Worm (Caenorhabditis elegans): ENCODE results near the gene sysm-1.
A peak's percentile ranks its signal among the peaks of the same experiment; 100 is the strongest.

sysm-1 gene

DNA sequence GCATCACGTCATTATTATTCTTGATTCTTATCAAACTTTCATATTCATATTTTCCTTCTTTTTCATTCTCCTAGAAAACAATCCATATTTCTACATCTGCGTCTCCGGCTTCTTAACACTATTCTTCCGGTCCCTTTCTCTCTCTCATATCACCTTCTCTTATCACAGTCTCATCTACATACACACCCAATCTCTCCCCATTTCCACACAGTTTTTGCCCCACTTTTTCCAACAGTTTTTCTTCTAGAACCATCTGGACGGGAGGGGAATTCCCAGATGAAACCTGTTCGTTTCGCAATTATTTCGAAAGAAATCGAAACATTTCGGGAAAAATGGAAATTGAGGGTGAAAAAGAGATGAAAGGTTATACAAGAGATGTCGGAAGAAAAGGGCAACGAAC is 45.1 kb upstream of the sysm-1 start (continued):
- no peak for TF ChIP-seq daf-16 (GFP tag; optimal IDR thresholded peaks at IDR 0.05)
- peak; percentile 85 for TF ChIP-seq daf-16 (tag; optimal IDR thresholded peaks at IDR 0.05)
- no peak for TF ChIP-seq egl-27 (tag; optimal IDR thresholded peaks at IDR 0.05)
- TF ChIP-seq unc-130 (GFP tag; optimal IDR thresholded peaks at IDR 0.05), result no peak
- no peak for TF ChIP-seq F37D6.2 (tag; optimal IDR thresholded peaks at IDR 0.05)
- no peak for TF ChIP-seq fos-1 (tag; optimal IDR thresholded peaks at IDR 0.05)
- TF ChIP-seq Y48G9A.11 (GFP tag; IDR thresholded peaks at IDR 0.05), result no peak
- TF ChIP-seq mes-2 (tag; optimal IDR thresholded peaks at IDR 0.05; ENCODE audit: poor library complexity, severe bottlenecking), result peak; percentile 19
- TF ChIP-seq zfp-2 (tag; optimal IDR thresholded peaks at IDR 0.05), result no peak
- no peak for TF ChIP-seq skn-1 (tag; optimal IDR thresholded peaks at IDR 0.05)
- TF ChIP-seq rbr-2 (tag; optimal IDR thresholded peaks at IDR 0.05), result peak; percentile 27
- no peak for TF ChIP-seq F49E8.2 (tag; optimal IDR thresholded peaks at IDR 0.05; ENCODE audit: borderline replicate concordance)
- TF ChIP-seq pqm-1 (tag; optimal IDR thresholded peaks at IDR 0.05), result peak; percentile 82
- TF ChIP-seq ZK337.2 (GFP tag; IDR thresholded peaks at IDR 0.05), result no peak
- no peak for TF ChIP-seq ceh-20 (GFP tag; IDR thresholded peaks at IDR 0.05)
- TF ChIP-seq lir-3 (tag; optimal IDR thresholded peaks at IDR 0.05), result no peak
- TF ChIP-seq snpc-1.2 (GFP tag; IDR thresholded peaks at IDR 0.05), result no peak
- TF ChIP-seq attf-4 (tag; optimal IDR thresholded peaks at IDR 0.05), result no peak
- no peak for TF ChIP-seq aly-2 (tag; optimal IDR thresholded peaks at IDR 0.05)
- no peak for TF ChIP-seq sdz-12 (GFP tag; optimal IDR thresholded peaks at IDR 0.05)
- TF ChIP-seq nhr-10 (tag; optimal IDR thresholded peaks at IDR 0.05), result peak; percentile 42
- peak; percentile 68; the same call in 1 of the 2 replicates for TF ChIP-seq tra-1 (GFP tag; IDR thresholded peaks at IDR 0.05)
- TF ChIP-seq ZK546.5 (tag; optimal IDR thresholded peaks at IDR 0.05), result no peak
- TF ChIP-seq vab-7 (GFP tag; IDR thresholded peaks at IDR 0.05), result no peak
- no peak for TF ChIP-seq D1046.2 (GFP tag; IDR thresholded peaks at IDR 0.05)
- peak; percentile 69 for TF ChIP-seq lin-29 (GFP tag; IDR thresholded peaks at IDR 0.05)
- no peak for TF ChIP-seq ceh-44 (GFP tag; IDR thresholded peaks at IDR 0.05)
- no peak for TF ChIP-seq nhr-111 (GFP tag; optimal IDR thresholded peaks at IDR 0.05)
- no peak for TF ChIP-seq R02D3.7 (tag; optimal IDR thresholded peaks at IDR 0.05)
- TF ChIP-seq tag-97 (GFP tag; IDR thresholded peaks at IDR 0.05), result no peak
- TF ChIP-seq dpl-1 (GFP tag; optimal IDR thresholded peaks at IDR 0.05), result peak; percentile 42
- TF ChIP-seq nhr-25 (tag; optimal IDR thresholded peaks at IDR 0.05; ENCODE audit: borderline replicate concordance, insufficient read depth), result no peak
- no peak for TF ChIP-seq nhr-237 (tag; optimal IDR thresholded peaks at IDR 0.05)
- no peak for TF ChIP-seq pha-4 (GFP tag; IDR thresholded peaks at IDR 0.05)
- TF ChIP-seq pha-4 (tag; optimal IDR thresholded peaks at IDR 0.05), result no peak
- TF ChIP-seq set-16 (GFP tag; IDR thresholded peaks at IDR 0.05), result no peak
- TF ChIP-seq ctbp-1 (GFP tag; IDR thresholded peaks at IDR 0.05), result 0 out of 2 replicates have a peak, but pooled peaks have one; percentile 19
- peak; percentile 68 for TF ChIP-seq nhr-77 (tag; optimal IDR thresholded peaks at IDR 0.05)
- TF ChIP-seq hlh-30 (tag; optimal IDR thresholded peaks at IDR 0.05; ENCODE audit: insufficient read depth), result peak; percentile 47
- no peak for TF ChIP-seq duxl-1 (tag; optimal IDR thresholded peaks at IDR 0.05; ENCODE audit: poor library complexity)
- no peak for TF ChIP-seq snpc-4 (tag; optimal IDR thresholded peaks at IDR 0.05)
- peak; percentile 19 for TF ChIP-seq nhr-102 (tag; optimal IDR thresholded peaks at IDR 0.05)
- no peak for TF ChIP-seq zip-11 (GFP tag; IDR thresholded peaks at IDR 0.05)
- peak; percentile 51 for TF ChIP-seq nhr-6 (tag; optimal IDR thresholded peaks at IDR 0.05)
- TF ChIP-seq egl-43 (GFP tag; IDR thresholded peaks at IDR 0.05), result no peak
- no peak for TF ChIP-seq aha-1 (tag)
- TF ChIP-seq ceh-82 (tag; optimal IDR thresholded peaks at IDR 0.05), result no peak
- TF ChIP-seq dmd-6 (GFP tag; IDR thresholded peaks at IDR 0.05), result peak; percentile 82
- peak; percentile 89 for TF ChIP-seq hlh-11 (tag; optimal IDR thresholded peaks at IDR 0.05)
- TF ChIP-seq dve-1 (tag; optimal IDR thresholded peaks at IDR 0.05; ENCODE audit: insufficient read depth), result peak; percentile 84
- TF ChIP-seq nhr-11 (tag; optimal IDR thresholded peaks at IDR 0.05), result peak; percentile 33
- no peak for TF ChIP-seq madf-9 (GFP tag; conservative IDR thresholded peaks at IDR 0.05)
- TF ChIP-seq lin-39 (tag; optimal IDR thresholded peaks at IDR 0.05), result no peak
